Worm (Caenorhabditis elegans): ENCODE results near the gene srxa-15.

DNA sequence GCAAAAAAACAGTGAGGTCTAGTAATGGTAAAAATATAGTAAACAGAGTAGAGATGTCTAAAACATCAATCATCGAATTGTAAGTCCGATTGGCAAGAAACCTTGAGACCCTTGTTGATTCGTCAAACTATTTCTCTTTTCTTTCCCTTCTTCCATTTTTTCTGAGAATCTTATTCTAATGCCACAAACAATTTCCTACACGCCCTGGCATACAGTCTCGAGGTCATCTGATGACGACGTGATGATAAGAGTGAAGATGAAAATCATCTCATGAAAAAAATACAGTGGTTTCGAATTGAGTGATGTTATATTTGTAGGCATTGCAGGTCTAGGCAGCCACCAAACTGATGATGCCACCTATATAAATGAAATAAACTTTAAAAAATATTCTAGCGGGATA is 50.9 kb downstream of the srxa-15 start:
- TF ChIP-seq nhr-76 (tag; optimal IDR thresholded peaks at IDR 0.05) (no peak), nhr-77 (tag; optimal IDR thresholded peaks at IDR 0.05) (no peak), pha-4 (tag; optimal IDR thresholded peaks at IDR 0.05) (no peak), elt-3 (tag; optimal IDR thresholded peaks at IDR 0.05) (peak in 1 of 3 experiments; percentile 23), ztf-11 (tag; optimal IDR thresholded peaks at IDR 0.05) (no peak), zag-1 (tag; optimal IDR thresholded peaks at IDR 0.05) (no peak), unc-62 (GFP tag; optimal IDR thresholded peaks at IDR 0.05) (no peak), ama-1 (optimal IDR thresholded peaks at IDR 0.05) (no peak), eor-1 (tag; optimal IDR thresholded peaks at IDR 0.05) (no peak), tbx-2 (tag; optimal IDR thresholded peaks at IDR 0.05) (no peak), nhr-237 (tag; optimal IDR thresholded peaks at IDR 0.05) (no peak), ceh-82 (tag; optimal IDR thresholded peaks at IDR 0.05) (no peak), aly-2 (tag; optimal IDR thresholded peaks at IDR 0.05) (no peak)

Measured in whole organism, L3 larva.